Fruit fly (Drosophila melanogaster) whole organism, embryonic: ENCODE measurements around the gene wam.

Experiments used
- Ada2b ChIP-seq: fragments of 200-800 bp; sonication (Bioruptor generic); IDR thresholded peaks from 2 replicates; pipeline ENCODE4 v1.3.6; 2022; ENCODE audit warnings: missing biosample characterization, missing genetic modification characterization
- Blimp-1 ChIP-seq: fragments of 200-800 bp; sonication (Bioruptor generic); optimal IDR thresholded peaks from 3 replicates; lab custom pipeline; 2018; ENCODE audit warnings: missing biosample characterization, missing genetic modification characterization, mild to moderate bottlenecking, moderate library complexity, missing genetic modification reagents
- CG11247 ChIP-seq: fragments of 200-800 bp; sonication (Bioruptor generic); IDR thresholded peaks from 2 replicates; pipeline ENCODE4 v1.3.6; 2022; ENCODE audit warnings: missing biosample characterization, missing genetic modification characterization
- CG13287 ChIP-seq: fragments of 200-800 bp; sonication (Bioruptor generic); IDR thresholded peaks from 2 replicates; pipeline ENCODE4 v1.3.6; 2022; ENCODE audit warnings: missing biosample characterization, missing genetic modification characterization; ENCODE audit not compliant: partially characterized antibody
- CG13894 ChIP-seq: fragments of 200-800 bp; sonication (Bioruptor generic); optimal IDR thresholded peaks from 3 replicates; lab custom pipeline; 2018; ENCODE audit warnings: missing biosample characterization, mild to moderate bottlenecking, missing genetic modification characterization, moderate library complexity
- CG14014 ChIP-seq: fragments of 200-800 bp; sonication (Bioruptor generic); IDR thresholded peaks from 2 replicates; pipeline ENCODE4 v1.3.6; 2022; ENCODE audit warnings: missing biosample characterization, missing genetic modification characterization
- CG1603 ChIP-seq: fragments of 200-800 bp; sonication (Bioruptor generic); optimal IDR thresholded peaks from 2 replicates; lab custom pipeline; 2019; ENCODE audit warnings: missing biosample characterization, mild to moderate bottlenecking, missing genetic modification characterization, moderate library complexity
- CG16779 ChIP-seq: fragments of 200-800 bp; sonication (Bioruptor generic); IDR thresholded peaks from 2 replicates; pipeline ENCODE4 v1.3.6; 2022; ENCODE audit warnings: missing biosample characterization, missing genetic modification characterization
- CG16815 ChIP-seq: fragments of 200-800 bp; sonication (Bioruptor generic); optimal IDR thresholded peaks from 3 replicates; lab custom pipeline; 2017; ENCODE audit warnings: missing biosample characterization, mild to moderate bottlenecking, missing genetic modification characterization
- CG17385 ChIP-seq: fragments of 200-800 bp; sonication (Bioruptor generic); optimal IDR thresholded peaks from 3 replicates; lab custom pipeline; 2018; ENCODE audit warnings: missing biosample characterization, mild to moderate bottlenecking, missing genetic modification characterization
- CG1832 ChIP-seq: fragments of 200-800 bp; sonication (Bioruptor generic); optimal IDR thresholded peaks from 2 replicates; lab custom pipeline; 2017; ENCODE audit warnings: missing biosample characterization, mild to moderate bottlenecking, missing genetic modification characterization, inconsistent platforms
- CG31441 ChIP-seq: fragments of 200-800 bp; sonication (Bioruptor generic); IDR thresholded peaks from 2 replicates; pipeline ENCODE4 v1.3.6; 2022; ENCODE audit warnings: missing biosample characterization, missing genetic modification characterization
- CG4360 ChIP-seq: fragments of 200-800 bp; sonication (Bioruptor generic); IDR thresholded peaks from 2 replicates; pipeline ENCODE4 v1.3.6; 2022; ENCODE audit warnings: missing biosample characterization, missing genetic modification characterization
- CG6254 ChIP-seq: fragments of 200-800 bp; sonication (Bioruptor generic); optimal IDR thresholded peaks from 3 replicates; lab custom pipeline; 2017; ENCODE audit warnings: mild to moderate bottlenecking, missing biosample characterization, missing genetic modification reagents, missing genetic modification characterization
- CG8281 ChIP-seq: fragments of 200-800 bp; sonication (Bioruptor generic); optimal IDR thresholded peaks from 2 replicates; lab custom pipeline; 2018; ENCODE audit warnings: missing biosample characterization, mild to moderate bottlenecking, missing genetic modification characterization, moderate library complexity
- CG8924 ChIP-seq: fragments of 200-800 bp; optimal IDR thresholded peaks from 3 replicates; lab custom pipeline; 2019; ENCODE audit warnings: missing biosample characterization, mild to moderate bottlenecking, missing genetic modification characterization, moderate library complexity
- Dad ChIP-seq: fragments of 200-800 bp; sonication (Bioruptor generic); optimal IDR thresholded peaks from 3 replicates; lab custom pipeline; 2016; ENCODE audit warnings: missing biosample characterization, missing genetic modification characterization
- Dip2 ChIP-seq: fragments of 200-800 bp; sonication (Bioruptor generic); IDR thresholded peaks from 2 replicates; pipeline ENCODE4 v1.3.6; 2022; ENCODE audit warnings: missing biosample characterization, missing genetic modification characterization
- Fer3 ChIP-seq: fragments of 200-800 bp; sonication (Bioruptor generic); optimal IDR thresholded peaks from 2 replicates; lab custom pipeline; 2018; ENCODE audit warnings: missing biosample characterization, mild to moderate bottlenecking, missing genetic modification characterization, moderate library complexity
- Gug ChIP-seq: fragments of 200-800 bp; sonication (Bioruptor generic); IDR thresholded peaks from 4 replicates; pipeline ENCODE4 v1.3.6; 2022; ENCODE audit warnings: missing biosample characterization, missing genetic modification characterization
- Jarid2 ChIP-seq: fragments of 200-800 bp; sonication (Bioruptor generic); optimal IDR thresholded peaks from 3 replicates; lab custom pipeline; 2017; ENCODE audit warnings: mild to moderate bottlenecking, missing biosample characterization, missing genetic modification reagents, missing genetic modification characterization
- MESR4 ChIP-seq: fragments of 200-800 bp; sonication (Bioruptor generic); optimal IDR thresholded peaks from 2 replicates; lab custom pipeline; 2018; ENCODE audit warnings: missing biosample characterization, mild to moderate bottlenecking, missing genetic modification characterization, moderate library complexity
- Max ChIP-seq: fragments of 200-800 bp; sonication (Bioruptor generic); optimal IDR thresholded peaks from 2 replicates; lab custom pipeline; 2016; ENCODE audit warnings: missing biosample characterization, mild to moderate bottlenecking, missing genetic modification characterization
- Meics ChIP-seq: fragments of 200-800 bp; sonication (Bioruptor generic); optimal IDR thresholded peaks from 2 replicates; lab custom pipeline; 2017; ENCODE audit warnings: missing biosample characterization, mild to moderate bottlenecking, missing genetic modification characterization
- Mrtf ChIP-seq: fragments of 200-800 bp; sonication (Bioruptor generic); IDR thresholded peaks from 3 replicates; pipeline ENCODE4 v1.3.6; 2022; ENCODE audit warnings: missing biosample characterization, missing genetic modification characterization
- NC2α ChIP-seq: fragments of 200-800 bp; sonication (Bioruptor generic); optimal IDR thresholded peaks from 2 replicates; lab custom pipeline; 2016; ENCODE audit warnings: missing biosample characterization, missing genetic modification characterization
- Nf-YB ChIP-seq: fragments of 200-800 bp; sonication (Bioruptor generic); optimal IDR thresholded peaks from 3 replicates; lab custom pipeline; 2019; ENCODE audit warnings: missing biosample characterization, mild to moderate bottlenecking, missing genetic modification characterization, moderate library complexity
- PHDP ChIP-seq: fragments of 200-800 bp; sonication (Bioruptor generic); optimal IDR thresholded peaks from 3 replicates; lab custom pipeline; 2018; ENCODE audit warnings: missing biosample characterization, mild to moderate bottlenecking, missing genetic modification characterization, moderate library complexity
- Rx ChIP-seq: fragments of 200-800 bp; sonication (Bioruptor generic); IDR thresholded peaks from 2 replicates; pipeline ENCODE4 v1.3.6; 2022; ENCODE audit warnings: missing biosample characterization, missing genetic modification characterization
- Sry-δ ChIP-seq: fragments of 200-800 bp; sonication (Bioruptor generic); optimal IDR thresholded peaks from 2 replicates; lab custom pipeline; 2016; ENCODE audit warnings: missing biosample characterization, missing genetic modification characterization
- Trl ChIP-seq, 3 experiments: fragments of >200 bp in 2 of 3; fragments of 200-800 bp in 1 of 3; sonication (Bioruptor generic) in 1 of 3; optimal IDR thresholded peaks; 2 replicates in 1 of 3; 3 replicates in 2 of 3; lab custom pipeline; 2016 to 2017; ENCODE audit warnings: missing biosample characterization in 1 of 3, missing genetic modification characterization in 1 of 3
- Vsx1 ChIP-seq: fragments of 200-800 bp; sonication (Bioruptor generic); optimal IDR thresholded peaks from 2 replicates; lab custom pipeline; 2017; ENCODE audit warnings: missing biosample characterization, mild to moderate bottlenecking, missing genetic modification characterization, missing genetic modification reagents
- ase ChIP-seq: fragments of 200-800 bp; sonication (Bioruptor generic); IDR thresholded peaks from 3 replicates; pipeline ENCODE4 v1.3.6; 2022; ENCODE audit warnings: missing biosample characterization, missing genetic modification characterization
- bab2 ChIP-seq: fragments of 200-800 bp; sonication (Bioruptor generic); optimal IDR thresholded peaks from 2 replicates; lab custom pipeline; 2016; ENCODE audit warnings: missing biosample characterization, missing genetic modification characterization
- chinmo ChIP-seq: fragments of 200-800 bp; sonication (Bioruptor generic); IDR thresholded peaks from 4 replicates; pipeline ENCODE4 v1.3.6; 2022; ENCODE audit warnings: missing biosample characterization, missing genetic modification characterization; ENCODE audit not compliant: partially characterized antibody
- chn ChIP-seq: fragments of 200-800 bp; sonication (Bioruptor generic); optimal IDR thresholded peaks from 2 replicates; lab custom pipeline; 2016; ENCODE audit warnings: missing biosample characterization, missing genetic modification characterization
- crc ChIP-seq: fragments of 200-800 bp; sonication (Bioruptor generic); optimal IDR thresholded peaks from 2 replicates; lab custom pipeline; 2016; ENCODE audit warnings: missing biosample characterization, missing genetic modification characterization
- crol ChIP-seq: fragments of 200-800 bp; sonication (Bioruptor generic); IDR thresholded peaks from 2 replicates; pipeline ENCODE4 v1.3.6; 2022; ENCODE audit warnings: missing biosample characterization, missing genetic modification characterization
- en ChIP-seq: fragments of 200-800 bp; sonication (Bioruptor generic); optimal IDR thresholded peaks from 2 replicates; lab custom pipeline; 2016; ENCODE audit warnings: missing biosample characterization, missing genetic modification characterization
- jigr1 ChIP-seq: fragments of 200-800 bp; sonication (Bioruptor generic); IDR thresholded peaks from 3 replicates; pipeline ENCODE4 v1.3.6; 2022; ENCODE audit warnings: missing biosample characterization, missing genetic modification characterization
- kay ChIP-seq: fragments of 200-800 bp; sonication (Bioruptor generic); optimal IDR thresholded peaks from 2 replicates; lab custom pipeline; 2016; ENCODE audit warnings: missing biosample characterization, missing genetic modification characterization
- lab ChIP-seq: fragments of 200-800 bp; sonication (Bioruptor generic); optimal IDR thresholded peaks from 3 replicates; lab custom pipeline; 2017; ENCODE audit warnings: missing biosample characterization, missing genetic modification characterization, mild to moderate bottlenecking, moderate library complexity, missing genetic modification reagents
- nau ChIP-seq: fragments of 200-800 bp; sonication (Bioruptor generic); optimal IDR thresholded peaks from 3 replicates; lab custom pipeline; 2017; ENCODE audit warnings: missing biosample characterization, mild to moderate bottlenecking, missing genetic modification characterization, missing genetic modification reagents
- org-1 ChIP-seq: fragments of 200-800 bp; sonication (Bioruptor generic); optimal IDR thresholded peaks from 2 replicates; lab custom pipeline; 2017; ENCODE audit warnings: missing biosample characterization, missing genetic modification characterization
- prd ChIP-seq, 3 experiments: fragments of >200 bp in 2 of 3; fragments of 200-800 bp in 1 of 3; sonication (Bioruptor generic) in 1 of 3; optimal IDR thresholded peaks in 2 of 3; IDR thresholded peaks in 1 of 3; 2 replicates in 2 of 3; 3 replicates in 1 of 3; pipeline versions ENCODE4 v1.3.6 to Lab custom; 2017 to 2022; ENCODE audit warnings: missing biosample characterization in 1 of 3, missing genetic modification characterization in 1 of 3
- sens ChIP-seq: fragments of 200-800 bp; sonication (Bioruptor generic); peaks from one replicate; lab custom pipeline; 2016; ENCODE audit warnings: missing biosample characterization, missing genetic modification characterization
- sima ChIP-seq: fragments of 200-800 bp; sonication (Bioruptor generic); optimal IDR thresholded peaks from 2 replicates; lab custom pipeline; 2016; ENCODE audit warnings: missing biosample characterization, missing genetic modification characterization
- slp2 ChIP-seq: fragments of 200-800 bp; sonication (Bioruptor generic); optimal IDR thresholded peaks from 2 replicates; lab custom pipeline; 2016; ENCODE audit warnings: missing biosample characterization, missing genetic modification characterization
- stc ChIP-seq: fragments of 200-800 bp; sonication (Bioruptor generic); IDR thresholded peaks from 2 replicates; pipeline ENCODE4 v1.3.6; 2022; ENCODE audit warnings: missing biosample characterization, missing genetic modification characterization
- zen ChIP-seq: fragments of 200-800 bp; sonication (Bioruptor generic); optimal IDR thresholded peaks from 3 replicates; lab custom pipeline; 2018; ENCODE audit warnings: missing biosample characterization, mild to moderate bottlenecking, missing genetic modification characterization, moderate library complexity

wam gene

dm6 chr3R:23326292-23326691 is 38.4 kb upstream of the wam start (continued):
- TF ChIP-seq chinmo (GFP tag; lab: Robert Waterston, UW): no peak
- TF ChIP-seq Jarid2 (GFP tag; lab: Kevin White, UChicago): peak; percentile 30
- peak; percentile 89 for TF ChIP-seq CG31441
- TF ChIP-seq Mrtf (GFP tag; lab: Robert Waterston, UW): peak; percentile 81
- TF ChIP-seq CG13894 (tag; lab: Kevin White, UChicago): no peak
- peak; percentile 88 for TF ChIP-seq CG16815 (GFP tag; lab: Kevin White, UChicago)
- TF ChIP-seq Dip2 (GFP tag; lab: Robert Waterston, UW): no peak
- TF ChIP-seq zen (tag; lab: Kevin White, UChicago): peak; percentile 75
- peak; percentile 74 for TF ChIP-seq CG17385
- peak; percentile 76 for TF ChIP-seq en (GFP tag; lab: Kevin White, UChicago)
- peak; percentile 85 for TF ChIP-seq org-1 (GFP tag; lab: Kevin White, UChicago)
- TF ChIP-seq Fer3: peak; percentile 74
- peak; percentile 67 for TF ChIP-seq Rx
- TF ChIP-seq Max (GFP tag; lab: Kevin White, UChicago): peak; percentile 82
- TF ChIP-seq, all 482 proteins: peak for 388

- TF ChIP-seq nau (GFP tag; lab: Kevin White, UChicago): no peak
- no peak for TF ChIP-seq Blimp-1
- no peak for TF ChIP-seq CG1832 (GFP tag; lab: Kevin White, UChicago)
- TF ChIP-seq Ada2b (GFP tag; lab: Robert Waterston, UW): no peak
- no peak for TF ChIP-seq CG6254 (GFP tag; lab: Kevin White, UChicago)
- no peak for TF ChIP-seq Dad (GFP tag; lab: Kevin White, UChicago)
- no peak for TF ChIP-seq Meics (GFP tag; lab: Kevin White, UChicago)
- no peak for TF ChIP-seq CG14014 (GFP tag; lab: Robert Waterston, UW)
- peak; percentile 6 for TF ChIP-seq sens (GFP tag; lab: Kevin White, UChicago)
- TF ChIP-seq CG16779 (GFP tag; lab: Robert Waterston, UW): no peak
- TF ChIP-seq CG1603: no peak
- TF ChIP-seq CG4360: peak; percentile 42; the same call in 1 of the 2 replicates
- no peak for TF ChIP-seq CG11247 (GFP tag; lab: Robert Waterston, UW)
- no peak for TF ChIP-seq Nf-YB
- peak in 1 of 2 experiments; percentile 1 for TF ChIP-seq Trl (optimal IDR thresholded peaks at IDR 0.05; lab: Kevin White, UChicago)
- TF ChIP-seq Trl (GFP tag; optimal IDR thresholded peaks at IDR 0.05; lab: Kevin White, UChicago): no peak
- no peak for TF ChIP-seq PHDP (tag; lab: Kevin White, UChicago)
- TF ChIP-seq slp2 (GFP tag; lab: Kevin White, UChicago): no peak
- no peak for TF ChIP-seq Vsx1
- no peak for TF ChIP-seq lab
- no peak for TF ChIP-seq sima
- TF ChIP-seq bab2 (GFP tag; lab: Kevin White, UChicago): no peak
- TF ChIP-seq CG13287: no peak
- TF ChIP-seq NC2α (GFP tag; lab: Kevin White, UChicago): no peak
- no peak for TF ChIP-seq kay (GFP tag; lab: Kevin White, UChicago)
- TF ChIP-seq crol (GFP tag; lab: Robert Waterston, UW): peak; percentile 72
- TF ChIP-seq CG8924: no peak
- TF ChIP-seq CG8281: no peak
- TF ChIP-seq stc (GFP tag; lab: Robert Waterston, UW): no peak
- TF ChIP-seq chn (GFP tag; lab: Kevin White, UChicago): no peak
- TF ChIP-seq Sry-δ (GFP tag; lab: Kevin White, UChicago): no peak
- TF ChIP-seq prd (optimal IDR thresholded peaks at IDR 0.05; lab: Kevin White, UChicago): no peak
- no peak for TF ChIP-seq prd (GFP tag; IDR thresholded peaks at IDR 0.05; lab: Robert Waterston, UW)
- no peak for TF ChIP-seq crc
- no peak for TF ChIP-seq Gug (GFP tag; lab: Robert Waterston, UW)
- TF ChIP-seq ase (GFP tag; lab: Robert Waterston, UW): no peak
- TF ChIP-seq jigr1: no peak
- TF ChIP-seq MESR4: no peak
Measured at dm6 chr3R:23325710-23326109, 37.9 kb upstream of the wam start.
